Fruit fly (Drosophila melanogaster) whole organism, embryonic: ENCODE measurements around the gene CG17549.

Experiments used
- CG1233 ChIP-seq: fragments of 200-800 bp; sonication (Bioruptor generic); optimal IDR thresholded peaks from 4 replicates; lab custom pipeline; 2018; ENCODE audit warnings: missing biosample characterization, mild to moderate bottlenecking, missing genetic modification characterization
- CG12769 ChIP-seq: fragments of 200-800 bp; sonication (Bioruptor generic); optimal IDR thresholded peaks from 2 replicates; lab custom pipeline; 2019; ENCODE audit warnings: missing biosample characterization, mild to moderate bottlenecking, missing genetic modification characterization, moderate library complexity
- CG14014 ChIP-seq: fragments of 200-800 bp; sonication (Bioruptor generic); IDR thresholded peaks from 2 replicates; pipeline ENCODE4 v1.3.6; 2022; ENCODE audit warnings: missing biosample characterization, missing genetic modification characterization
- CG1602 ChIP-seq: fragments of 200-800 bp; sonication (Bioruptor generic); optimal IDR thresholded peaks from 3 replicates; lab custom pipeline; 2016; ENCODE audit warnings: missing biosample characterization, missing genetic modification characterization
- CG1647 ChIP-seq: fragments of 200-800 bp; sonication (Bioruptor generic); optimal IDR thresholded peaks from 3 replicates; lab custom pipeline; 2016; ENCODE audit warnings: missing biosample characterization, missing genetic modification characterization
- CG16813 ChIP-seq: fragments of 200-800 bp; sonication (Bioruptor generic); IDR thresholded peaks from 3 replicates; pipeline ENCODE4 v1.3.6; 2022; ENCODE audit warnings: missing biosample characterization, missing genetic modification characterization; ENCODE audit not compliant: partially characterized antibody
- CG16815 ChIP-seq: fragments of 200-800 bp; sonication (Bioruptor generic); optimal IDR thresholded peaks from 3 replicates; lab custom pipeline; 2017; ENCODE audit warnings: missing biosample characterization, mild to moderate bottlenecking, missing genetic modification characterization
- CG3065 ChIP-seq: fragments of 200-800 bp; sonication (Bioruptor generic); optimal IDR thresholded peaks from 2 replicates; lab custom pipeline; 2016; ENCODE audit warnings: missing biosample characterization, missing genetic modification characterization
- CG3281 ChIP-seq: fragments of 200-800 bp; sonication (Bioruptor generic); optimal IDR thresholded peaks from 3 replicates; lab custom pipeline; 2017; ENCODE audit warnings: missing biosample characterization, mild to moderate bottlenecking, missing genetic modification characterization
- CG4360 ChIP-seq: fragments of 200-800 bp; sonication (Bioruptor generic); IDR thresholded peaks from 2 replicates; pipeline ENCODE4 v1.3.6; 2022; ENCODE audit warnings: missing biosample characterization, missing genetic modification characterization
- CG8290 ChIP-seq, 3 experiments: fragments of 200-800 bp; sonication (Bioruptor generic); optimal IDR thresholded peaks; 2 replicates each; lab custom pipeline; 2016 to 2019; ENCODE audit warnings: missing biosample characterization in 3 of 3, missing genetic modification characterization in 3 of 3, mild to moderate bottlenecking in 2 of 3, moderate library complexity in 1 of 3
- CG8359 ChIP-seq: fragments of 200-800 bp; sonication (Bioruptor generic); optimal IDR thresholded peaks from 2 replicates; lab custom pipeline; 2017; ENCODE audit warnings: missing biosample characterization, mild to moderate bottlenecking, missing genetic modification characterization, borderline replicate concordance
- CG8924 ChIP-seq: fragments of 200-800 bp; optimal IDR thresholded peaks from 3 replicates; lab custom pipeline; 2019; ENCODE audit warnings: missing biosample characterization, mild to moderate bottlenecking, missing genetic modification characterization, moderate library complexity
- Camta ChIP-seq: fragments of 200-800 bp; sonication (Bioruptor generic); optimal IDR thresholded peaks from 2 replicates; lab custom pipeline; 2016; ENCODE audit warnings: missing biosample characterization, missing genetic modification characterization
- CkIIα-i1 ChIP-seq: fragments of 200-800 bp; sonication (Bioruptor generic); IDR thresholded peaks from 2 replicates; pipeline ENCODE4 v1.3.6; 2022; ENCODE audit warnings: missing biosample characterization, missing genetic modification characterization
- Dbx ChIP-seq: fragments of 200-800 bp; sonication (Bioruptor generic); IDR thresholded peaks from 3 replicates; pipeline ENCODE4 v1.3.6; 2022; ENCODE audit warnings: missing biosample characterization, missing genetic modification characterization
- Ets97D ChIP-seq: fragments of 200-800 bp; sonication (Bioruptor generic); optimal IDR thresholded peaks from 3 replicates; lab custom pipeline; 2016; ENCODE audit warnings: missing biosample characterization, missing genetic modification characterization
- Fer1 ChIP-seq: fragments of 200-800 bp; sonication (Bioruptor generic); optimal IDR thresholded peaks from 2 replicates; lab custom pipeline; 2017; ENCODE audit warnings: missing biosample characterization, mild to moderate bottlenecking, missing genetic modification characterization
- Hr51 ChIP-seq, 2 experiments: fragments of 200-800 bp; sonication (Bioruptor generic); optimal IDR thresholded peaks; 2 replicates in 1 of 2; 3 replicates in 1 of 2; lab custom pipeline; 2016 to 2018; ENCODE audit warnings: missing biosample characterization in 2 of 2, missing genetic modification characterization in 2 of 2, mild to moderate bottlenecking in 1 of 2, moderate library complexity in 1 of 2
- Lhr ChIP-seq: fragments of 200-800 bp; sonication (Bioruptor generic); optimal IDR thresholded peaks from 3 replicates; lab custom pipeline; 2017; ENCODE audit warnings: mild to moderate bottlenecking, missing biosample characterization, missing genetic modification reagents, missing genetic modification characterization
- MBD-R2 ChIP-seq: fragments of 200-800 bp; sonication (Bioruptor generic); IDR thresholded peaks from 2 replicates; pipeline ENCODE4 v1.3.6; 2022; ENCODE audit warnings: missing biosample characterization, missing genetic modification characterization
- MESR4 ChIP-seq: fragments of 200-800 bp; sonication (Bioruptor generic); optimal IDR thresholded peaks from 2 replicates; lab custom pipeline; 2018; ENCODE audit warnings: missing biosample characterization, mild to moderate bottlenecking, missing genetic modification characterization, moderate library complexity
- Nf-YA ChIP-seq: fragments of 200-800 bp; sonication (Bioruptor generic); IDR thresholded peaks from 2 replicates; pipeline ENCODE4 v1.3.6; 2022; ENCODE audit warnings: missing biosample characterization, missing genetic modification characterization
- Oli ChIP-seq: fragments of 200-800 bp; sonication (Bioruptor generic); optimal IDR thresholded peaks from 2 replicates; lab custom pipeline; 2018; ENCODE audit warnings: missing biosample characterization, mild to moderate bottlenecking, missing genetic modification characterization, moderate library complexity
- Pdp1 ChIP-seq, 2 experiments: fragments of 200-800 bp; sonication (Bioruptor generic); optimal IDR thresholded peaks; 3 replicates each; lab custom pipeline; 2016; ENCODE audit warnings: missing biosample characterization in 2 of 2, missing genetic modification characterization in 2 of 2, mild to moderate bottlenecking in 1 of 2, moderate library complexity in 1 of 2
- Tbp ChIP-seq: fragments of >200 bp; optimal IDR thresholded peaks from 2 replicates; lab custom pipeline; 2018; ENCODE audit warnings: missing biosample characterization, missing genetic modification characterization
- ase ChIP-seq: fragments of 200-800 bp; sonication (Bioruptor generic); IDR thresholded peaks from 3 replicates; pipeline ENCODE4 v1.3.6; 2022; ENCODE audit warnings: missing biosample characterization, missing genetic modification characterization
- az2 ChIP-seq: fragments of 200-800 bp; sonication (Bioruptor generic); optimal IDR thresholded peaks from 3 replicates; lab custom pipeline; 2016; ENCODE audit warnings: missing biosample characterization, missing genetic modification characterization
- bigmax ChIP-seq: fragments of 200-800 bp; sonication (Bioruptor generic); optimal IDR thresholded peaks from 2 replicates; lab custom pipeline; 2018; ENCODE audit warnings: missing biosample characterization, mild to moderate bottlenecking, missing genetic modification characterization
- chm ChIP-seq: fragments of 200-800 bp; sonication (Bioruptor generic); IDR thresholded peaks from 2 replicates; pipeline ENCODE4 v1.3.6; 2022; ENCODE audit warnings: missing biosample characterization, missing genetic modification characterization
- croc ChIP-seq: fragments of 200-800 bp; sonication (Bioruptor generic); conservative IDR thresholded peaks from 3 replicates; pipeline ENCODE4 v1.3.6; 2022; ENCODE audit warnings: missing biosample characterization, missing genetic modification characterization
- dm ChIP-seq: fragments of 200-800 bp; sonication (Bioruptor generic); optimal IDR thresholded peaks from 3 replicates; lab custom pipeline; 2016; ENCODE audit warnings: missing biosample characterization, missing genetic modification characterization
- dmrt11E ChIP-seq: fragments of 200-800 bp; sonication (Bioruptor generic); optimal IDR thresholded peaks from 3 replicates; lab custom pipeline; 2018; ENCODE audit warnings: missing biosample characterization, mild to moderate bottlenecking, missing genetic modification characterization, moderate library complexity
- esg ChIP-seq: fragments of 200-800 bp; sonication (Bioruptor generic); conservative IDR thresholded peaks from 2 replicates; pipeline ENCODE4 v1.3.6; 2022; ENCODE audit warnings: missing biosample characterization, missing genetic modification characterization
- fu2 ChIP-seq: fragments of 200-800 bp; sonication (Bioruptor generic); optimal IDR thresholded peaks from 2 replicates; lab custom pipeline; 2016; ENCODE audit warnings: missing biosample characterization, missing genetic modification characterization
- jing ChIP-seq: fragments of 200-800 bp; sonication (Bioruptor generic); optimal IDR thresholded peaks from 2 replicates; lab custom pipeline; 2018; ENCODE audit warnings: missing biosample characterization, mild to moderate bottlenecking, missing genetic modification characterization
- kay ChIP-seq: fragments of 200-800 bp; sonication (Bioruptor generic); optimal IDR thresholded peaks from 2 replicates; lab custom pipeline; 2016; ENCODE audit warnings: missing biosample characterization, missing genetic modification characterization
- lilli ChIP-seq: fragments of 200-800 bp; sonication (Bioruptor generic); optimal IDR thresholded peaks from 3 replicates; lab custom pipeline; 2016; ENCODE audit warnings: missing biosample characterization, missing genetic modification characterization
- nmo ChIP-seq: fragments of 200-800 bp; sonication (Bioruptor generic); optimal IDR thresholded peaks from 2 replicates; lab custom pipeline; 2018; ENCODE audit warnings: missing biosample characterization, mild to moderate bottlenecking, missing genetic modification characterization, moderate library complexity
- pb ChIP-seq: fragments of 200-800 bp; sonication (Bioruptor generic); optimal IDR thresholded peaks from 3 replicates; lab custom pipeline; 2016; ENCODE audit warnings: missing biosample characterization, missing genetic modification characterization
- row ChIP-seq: fragments of 200-800 bp; sonication (Bioruptor generic); IDR thresholded peaks from 3 replicates; pipeline ENCODE4 v1.3.6; 2022; ENCODE audit warnings: missing biosample characterization, missing genetic modification characterization
- sens ChIP-seq: fragments of 200-800 bp; sonication (Bioruptor generic); peaks from one replicate; lab custom pipeline; 2016; ENCODE audit warnings: missing biosample characterization, missing genetic modification characterization
- sens-2 ChIP-seq: fragments of 200-800 bp; sonication (Bioruptor generic); IDR thresholded peaks from 2 replicates; pipeline ENCODE4 v1.3.6; 2022; ENCODE audit warnings: missing biosample characterization, missing genetic modification characterization
- sim ChIP-seq: fragments of 200-800 bp; sonication (Bioruptor generic); IDR thresholded peaks from 2 replicates; pipeline ENCODE4 v1.3.6; 2022; ENCODE audit warnings: missing biosample characterization, missing genetic modification characterization
- slbo ChIP-seq: fragments of 200-800 bp; sonication (Bioruptor generic); IDR thresholded peaks from 2 replicates; pipeline ENCODE4 v1.3.6; 2022; ENCODE audit warnings: missing biosample characterization, missing genetic modification characterization
- tin ChIP-seq: fragments of 200-800 bp; sonication (Bioruptor generic); optimal IDR thresholded peaks from 3 replicates; lab custom pipeline; 2016; ENCODE audit warnings: missing biosample characterization, missing genetic modification characterization
- zen2 ChIP-seq: fragments of 200-800 bp; sonication (Bioruptor generic); IDR thresholded peaks from 3 replicates; pipeline ENCODE4 v1.3.6; 2022; ENCODE audit warnings: missing biosample characterization, missing genetic modification characterization; ENCODE audit not compliant: partially characterized antibody
- zf30C ChIP-seq: fragments of 200-800 bp; sonication (Bioruptor generic); optimal IDR thresholded peaks from 3 replicates; lab custom pipeline; 2018; ENCODE audit warnings: missing biosample characterization, mild to moderate bottlenecking, missing genetic modification characterization

The CG17549 gene

dm6 chr2L:19377129-19378083 lies 12.5 kb downstream of the CG17549 start (continued):
- TF ChIP-seq CG16815 (GFP tag; lab: Kevin White, UChicago): peak; percentile 44
- TF ChIP-seq dm (GFP tag; lab: Kevin White, UChicago): no peak
- TF ChIP-seq Fer1: peak; percentile 30
- peak; percentile 59 for TF ChIP-seq CG8924 (tag; lab: Kevin White, UChicago)
- peak; percentile 76 for TF ChIP-seq zf30C (GFP tag; lab: Kevin White, UChicago)
- TF ChIP-seq CG1602 (GFP tag; lab: Kevin White, UChicago): peak; percentile 31
- TF ChIP-seq CG8290 (GFP tag; optimal IDR thresholded peaks at IDR 0.05; lab: Kevin White, UChicago): peak; percentile 22
- TF ChIP-seq CG8290 (tag; optimal IDR thresholded peaks at IDR 0.05; lab: Kevin White, UChicago): no peak
- TF ChIP-seq Tbp (GFP tag; lab: Kevin White, UChicago): no peak
- no peak for TF ChIP-seq CG3065 (GFP tag; lab: Kevin White, UChicago)
- peak; percentile 8 for TF ChIP-seq Lhr (GFP tag; lab: Kevin White, UChicago)
- TF ChIP-seq sim (GFP tag; lab: Robert Waterston, UW): 0 out of 2 replicates have a peak, but pooled peaks have one; percentile 14
- TF ChIP-seq croc (GFP tag; lab: Robert Waterston, UW): no peak; the same call in 1 of the 3 replicates
- no peak for TF ChIP-seq CG3281 (GFP tag; lab: Kevin White, UChicago)
- no peak for TF ChIP-seq CG1647 (GFP tag; lab: Kevin White, UChicago)
- peak; percentile 47 for TF ChIP-seq tin (GFP tag; lab: Kevin White, UChicago)
- TF ChIP-seq zen2 (GFP tag; lab: Robert Waterston, UW): no peak
- no peak; the same call in 1 of the 2 replicates for TF ChIP-seq Nf-YA
- peak; percentile 30; the same call in 1 of the 2 replicates for TF ChIP-seq slbo
- TF ChIP-seq Ets97D (GFP tag; lab: Kevin White, UChicago): no peak
- TF ChIP-seq CG8359 (GFP tag; lab: Kevin White, UChicago): peak; percentile 14
- TF ChIP-seq pb (GFP tag; lab: Kevin White, UChicago): no peak
- TF ChIP-seq bigmax (GFP tag; lab: Kevin White, UChicago): no peak
- TF ChIP-seq CG1233 (GFP tag; lab: Kevin White, UChicago): peak; percentile 54
- TF ChIP-seq CG4360 (GFP tag; lab: Robert Waterston, UW): no peak
- TF ChIP-seq lilli (GFP tag; lab: Kevin White, UChicago): peak; percentile 17
- no peak for TF ChIP-seq kay (GFP tag; lab: Kevin White, UChicago)
- peak; percentile 47 for TF ChIP-seq Oli
- peak in 1 of 2 experiments; percentile 38 for TF ChIP-seq Hr51 (GFP tag; optimal IDR thresholded peaks at IDR 0.05; lab: Kevin White, UChicago)
- 0 out of 3 replicates have a peak, but pooled peaks have one; percentile 34 for TF ChIP-seq ase (GFP tag; lab: Robert Waterston, UW)
- TF ChIP-seq az2 (GFP tag; lab: Kevin White, UChicago): peak; percentile 54
- TF ChIP-seq sens: peak; percentile 90
- no peak for TF ChIP-seq MESR4
- TF ChIP-seq CG12769: peak; percentile 44
- TF ChIP-seq CkIIα-i1: no peak
- no peak for TF ChIP-seq CG16813 (GFP tag; lab: Robert Waterston, UW)
- TF ChIP-seq jing: no peak
- TF ChIP-seq CG14014: no peak
- peak; percentile 74 for TF ChIP-seq row (GFP tag; lab: Robert Waterston, UW)
- TF ChIP-seq sens-2: peak; percentile 62; the same call in 1 of the 2 replicates
- TF ChIP-seq Camta (GFP tag; lab: Kevin White, UChicago): peak; percentile 23
- TF ChIP-seq fu2 (GFP tag; lab: Kevin White, UChicago): no peak
- TF ChIP-seq esg (GFP tag; lab: Robert Waterston, UW): no peak
- peak; percentile 16 to 27 for TF ChIP-seq Pdp1 (GFP tag; optimal IDR thresholded peaks at IDR 0.05; lab: Kevin White, UChicago)
- peak; percentile 58 for TF ChIP-seq nmo
- peak; percentile 80 for TF ChIP-seq dmrt11E (tag; lab: Kevin White, UChicago)
- TF ChIP-seq MBD-R2 (GFP tag; lab: Robert Waterston, UW): 0 out of 2 replicates have a peak, but pooled peaks have one; percentile 11
- peak; percentile 71; the same call in 1 of the 2 replicates for TF ChIP-seq chm (GFP tag; lab: Robert Waterston, UW)
- TF ChIP-seq Dbx (GFP tag; lab: Robert Waterston, UW): no peak
